Fruit fly (Drosophila melanogaster) whole organism, embryonic: ENCODE data around the gene Hr38.

Experiments used
- Bgb ChIP-seq: fragments of 200-800 bp; sonication (Bioruptor generic); IDR thresholded peaks from 2 replicates; pipeline ENCODE4 v1.3.6; 2022; ENCODE audit warnings: missing biosample characterization, missing genetic modification characterization; ENCODE audit not compliant: partially characterized antibody
- CG10267 ChIP-seq: fragments of 200-800 bp; sonication (Bioruptor generic); optimal IDR thresholded peaks from 2 replicates; lab custom pipeline; 2018; ENCODE audit warnings: missing biosample characterization, mild to moderate bottlenecking, missing genetic modification characterization, moderate library complexity
- CG10321 ChIP-seq: fragments of 200-800 bp; sonication (Bioruptor generic); IDR thresholded peaks from 2 replicates; pipeline ENCODE4 v1.3.6; 2022; ENCODE audit warnings: missing biosample characterization, missing genetic modification characterization
- CG11247 ChIP-seq: fragments of 200-800 bp; sonication (Bioruptor generic); IDR thresholded peaks from 2 replicates; pipeline ENCODE4 v1.3.6; 2022; ENCODE audit warnings: missing biosample characterization, missing genetic modification characterization
- CG13296 ChIP-seq: fragments of 200-800 bp; sonication (Bioruptor generic); optimal IDR thresholded peaks from 3 replicates; lab custom pipeline; 2018; ENCODE audit warnings: missing biosample characterization, mild to moderate bottlenecking, missing genetic modification characterization
- CG15479 ChIP-seq: fragments of 200-800 bp; sonication (Bioruptor generic); optimal IDR thresholded peaks from 3 replicates; lab custom pipeline; 2019; ENCODE audit warnings: missing biosample characterization, mild to moderate bottlenecking, missing genetic modification characterization, moderate library complexity
- CG1603 ChIP-seq: fragments of 200-800 bp; sonication (Bioruptor generic); optimal IDR thresholded peaks from 2 replicates; lab custom pipeline; 2019; ENCODE audit warnings: missing biosample characterization, mild to moderate bottlenecking, missing genetic modification characterization, moderate library complexity
- CG17568 ChIP-seq: fragments of 200-800 bp; sonication (Bioruptor generic); optimal IDR thresholded peaks from 2 replicates; lab custom pipeline; 2018; ENCODE audit warnings: missing biosample characterization, mild to moderate bottlenecking, missing genetic modification characterization, moderate library complexity
- CG17829 ChIP-seq: fragments of 200-800 bp; optimal IDR thresholded peaks from 2 replicates; lab custom pipeline; 2019; ENCODE audit warnings: missing biosample characterization, mild to moderate bottlenecking, missing genetic modification characterization, moderate library complexity
- CG18262 ChIP-seq: fragments of 200-800 bp; optimal IDR thresholded peaks from 3 replicates; lab custom pipeline; 2019; ENCODE audit warnings: missing biosample characterization, mild to moderate bottlenecking, missing genetic modification characterization, moderate library complexity
- CG2120 ChIP-seq: fragments of 200-800 bp; sonication (Bioruptor generic); optimal IDR thresholded peaks from 3 replicates; lab custom pipeline; 2016; ENCODE audit warnings: missing biosample characterization, missing genetic modification characterization
- CG2129 ChIP-seq: fragments of 200-800 bp; sonication (Bioruptor generic); IDR thresholded peaks from 2 replicates; pipeline ENCODE4 v1.3.6; 2022; ENCODE audit warnings: missing biosample characterization, missing genetic modification characterization; ENCODE audit not compliant: partially characterized antibody
- CG2678 ChIP-seq: fragments of 200-800 bp; sonication (Bioruptor generic); optimal IDR thresholded peaks from 3 replicates; lab custom pipeline; 2019; ENCODE audit warnings: missing biosample characterization, mild to moderate bottlenecking, missing genetic modification characterization, moderate library complexity
- CG32532 ChIP-seq: fragments of 200-800 bp; sonication (Bioruptor generic); IDR thresholded peaks from 2 replicates; pipeline ENCODE4 v1.3.6; 2022; ENCODE audit warnings: missing biosample characterization, missing genetic modification characterization
- CG33557 ChIP-seq: fragments of 200-800 bp; sonication (Bioruptor generic); optimal IDR thresholded peaks from 2 replicates; lab custom pipeline; 2019; ENCODE audit warnings: missing biosample characterization, mild to moderate bottlenecking, missing genetic modification characterization, moderate library complexity
- CG34422 ChIP-seq: fragments of 200-800 bp; sonication (Bioruptor generic); IDR thresholded peaks from 3 replicates; pipeline ENCODE4 v1.3.6; 2022; ENCODE audit warnings: missing biosample characterization, missing genetic modification characterization
- CG4282 ChIP-seq: fragments of 200-800 bp; sonication (Bioruptor generic); optimal IDR thresholded peaks from 2 replicates; lab custom pipeline; 2016; ENCODE audit warnings: missing biosample characterization, missing genetic modification characterization
- CG5245 ChIP-seq: fragments of 200-800 bp; sonication (Bioruptor generic); optimal IDR thresholded peaks from 3 replicates; lab custom pipeline; 2016; ENCODE audit warnings: missing biosample characterization, missing genetic modification characterization
- CG7372 ChIP-seq: fragments of 200-800 bp; sonication (Bioruptor generic); IDR thresholded peaks from 2 replicates; pipeline ENCODE4 v1.3.6; 2022; ENCODE audit warnings: missing biosample characterization, missing genetic modification characterization
- CG7745 ChIP-seq: fragments of 200-800 bp; sonication (Bioruptor generic); optimal IDR thresholded peaks from 2 replicates; lab custom pipeline; 2018; ENCODE audit warnings: missing biosample characterization, mild to moderate bottlenecking, missing genetic modification characterization, moderate library complexity
- CG7987 ChIP-seq: fragments of 200-800 bp; sonication (Bioruptor generic); optimal IDR thresholded peaks from 2 replicates; lab custom pipeline; 2018; ENCODE audit warnings: missing biosample characterization, mild to moderate bottlenecking, missing genetic modification characterization, moderate library complexity
- Dip2 ChIP-seq: fragments of 200-800 bp; sonication (Bioruptor generic); IDR thresholded peaks from 2 replicates; pipeline ENCODE4 v1.3.6; 2022; ENCODE audit warnings: missing biosample characterization, missing genetic modification characterization
- Doc3 ChIP-seq: fragments of 200-800 bp; sonication (Bioruptor generic); IDR thresholded peaks from 3 replicates; pipeline ENCODE4 v1.3.6; 2022; ENCODE audit warnings: missing biosample characterization, missing genetic modification characterization; ENCODE audit not compliant: partially characterized antibody
- E2f2 ChIP-seq: fragments of 200-800 bp; sonication (Bioruptor generic); IDR thresholded peaks from 2 replicates; pipeline ENCODE4 v1.3.6; 2022; ENCODE audit warnings: missing biosample characterization, missing genetic modification characterization
- Elba2 ChIP-seq: fragments of 200-800 bp; sonication (Bioruptor generic); optimal IDR thresholded peaks from 3 replicates; lab custom pipeline; 2016; ENCODE audit warnings: missing biosample characterization, missing genetic modification characterization
- H15 ChIP-seq: fragments of 200-800 bp; sonication (Bioruptor generic); IDR thresholded peaks from 3 replicates; pipeline ENCODE4 v1.3.6; 2022; ENCODE audit warnings: missing biosample characterization, missing genetic modification characterization
- Hmx ChIP-seq: fragments of 200-800 bp; sonication (Bioruptor generic); optimal IDR thresholded peaks from 2 replicates; lab custom pipeline; 2016; ENCODE audit warnings: missing biosample characterization, missing genetic modification characterization
- MTF-1 ChIP-seq: fragments of 200-800 bp; sonication (Bioruptor generic); optimal IDR thresholded peaks from 2 replicates; lab custom pipeline; 2018; ENCODE audit warnings: missing biosample characterization, mild to moderate bottlenecking, missing genetic modification characterization, borderline replicate concordance
- NC2α ChIP-seq: fragments of 200-800 bp; sonication (Bioruptor generic); optimal IDR thresholded peaks from 2 replicates; lab custom pipeline; 2016; ENCODE audit warnings: missing biosample characterization, missing genetic modification characterization
- Rx ChIP-seq: fragments of 200-800 bp; sonication (Bioruptor generic); IDR thresholded peaks from 2 replicates; pipeline ENCODE4 v1.3.6; 2022; ENCODE audit warnings: missing biosample characterization, missing genetic modification characterization
- Sox102F ChIP-seq: fragments of 200-800 bp; sonication (Bioruptor generic); optimal IDR thresholded peaks from 2 replicates; lab custom pipeline; 2018; ENCODE audit warnings: missing biosample characterization, mild to moderate bottlenecking, missing genetic modification characterization, moderate library complexity
- Spps ChIP-seq: fragments of 200-800 bp; sonication (Bioruptor generic); optimal IDR thresholded peaks from 2 replicates; lab custom pipeline; 2018; ENCODE audit warnings: missing biosample characterization, mild to moderate bottlenecking, missing genetic modification characterization
- TFAM ChIP-seq: fragments of 200-800 bp; sonication (Bioruptor generic); optimal IDR thresholded peaks from 2 replicates; lab custom pipeline; 2017; ENCODE audit warnings: missing biosample characterization, missing genetic modification characterization, inconsistent platforms
- ab ChIP-seq: fragments of 200-800 bp; sonication (Bioruptor generic); optimal IDR thresholded peaks from 2 replicates; lab custom pipeline; 2016; ENCODE audit warnings: missing biosample characterization, missing genetic modification characterization
- ato ChIP-seq: fragments of 200-800 bp; sonication (Bioruptor generic); IDR thresholded peaks from 2 replicates; pipeline ENCODE4 v1.3.6; 2022; ENCODE audit warnings: missing biosample characterization, missing genetic modification characterization; ENCODE audit not compliant: partially characterized antibody
- bab2 ChIP-seq: fragments of 200-800 bp; sonication (Bioruptor generic); optimal IDR thresholded peaks from 2 replicates; lab custom pipeline; 2016; ENCODE audit warnings: missing biosample characterization, missing genetic modification characterization
- ci ChIP-seq: fragments of 200-800 bp; sonication (Bioruptor generic); IDR thresholded peaks from 3 replicates; pipeline ENCODE4 v1.3.6; 2022; ENCODE audit warnings: missing biosample characterization, missing genetic modification characterization
- danr ChIP-seq: fragments of 200-800 bp; sonication (Bioruptor generic); IDR thresholded peaks from 2 replicates; pipeline ENCODE4 v1.3.6; 2022; ENCODE audit warnings: missing biosample characterization, missing genetic modification characterization
- gcm2 ChIP-seq: fragments of 200-800 bp; sonication (Bioruptor generic); optimal IDR thresholded peaks from 2 replicates; lab custom pipeline; 2016; ENCODE audit warnings: missing biosample characterization, missing genetic modification characterization
- hb ChIP-seq: fragments of 200-800 bp; sonication (Bioruptor generic); IDR thresholded peaks from 3 replicates; pipeline ENCODE4 v1.3.6; 2022; ENCODE audit warnings: missing biosample characterization, missing genetic modification characterization; ENCODE audit not compliant: partially characterized antibody
- kni ChIP-seq: fragments of 200-800 bp; sonication (Bioruptor generic); optimal IDR thresholded peaks from 3 replicates; lab custom pipeline; 2017; ENCODE audit warnings: mild to moderate bottlenecking, missing biosample characterization, missing genetic modification reagents, missing genetic modification characterization
- nom ChIP-seq: fragments of 200-800 bp; sonication (Bioruptor generic); optimal IDR thresholded peaks from 2 replicates; lab custom pipeline; 2017; ENCODE audit warnings: missing biosample characterization, missing genetic modification characterization, mild to moderate bottlenecking, moderate library complexity, missing genetic modification reagents
- pros ChIP-seq: fragments of 200-800 bp; sonication (Bioruptor generic); optimal IDR thresholded peaks from 3 replicates; lab custom pipeline; 2019; ENCODE audit warnings: missing biosample characterization, mild to moderate bottlenecking, missing genetic modification characterization, moderate library complexity
- sens ChIP-seq: fragments of 200-800 bp; sonication (Bioruptor generic); peaks from one replicate; lab custom pipeline; 2016; ENCODE audit warnings: missing biosample characterization, missing genetic modification characterization
- shn ChIP-seq: fragments of 200-800 bp; sonication (Bioruptor generic); optimal IDR thresholded peaks from 3 replicates; lab custom pipeline; 2016; ENCODE audit warnings: missing biosample characterization, missing genetic modification characterization
- sr ChIP-seq: fragments of 200-800 bp; sonication (Bioruptor generic); IDR thresholded peaks from 3 replicates; pipeline ENCODE4 v1.3.6; 2022; ENCODE audit warnings: missing biosample characterization, missing genetic modification characterization
- unc-4 ChIP-seq: fragments of 200-800 bp; sonication (Bioruptor generic); IDR thresholded peaks from 2 replicates; pipeline ENCODE4 v1.3.6; 2022; ENCODE audit warnings: missing biosample characterization, missing genetic modification characterization; ENCODE audit not compliant: partially characterized antibody
- yki ChIP-seq: fragments of >200 bp; optimal IDR thresholded peaks from 3 replicates; lab custom pipeline; 2018
- z ChIP-seq: fragments of 200-800 bp; sonication (Bioruptor generic); IDR thresholded peaks from 3 replicates; pipeline ENCODE4 v1.3.6; 2022; ENCODE audit warnings: missing biosample characterization, missing genetic modification characterization

Hr38 gene

dm6 chr2L:20758847-20759465 lies 44.6 kb upstream of the Hr38 start (continued):
- TF ChIP-seq E2f2 = peak; percentile 54
- peak; percentile 19 for TF ChIP-seq CG7987
- TF ChIP-seq hb (GFP tag; lab: Robert Waterston, UW) = no peak
- TF ChIP-seq Hmx (GFP tag; lab: Kevin White, UChicago) = no peak
- TF ChIP-seq CG4282 (GFP tag; lab: Kevin White, UChicago) = no peak
- peak; percentile 33 for TF ChIP-seq shn
- peak; percentile 33 for TF ChIP-seq CG1603 (tag; lab: Kevin White, UChicago)
- peak; percentile 20 for TF ChIP-seq gcm2 (GFP tag; lab: Kevin White, UChicago)
- TF ChIP-seq CG5245 (GFP tag; lab: Kevin White, UChicago) = no peak
- no peak for TF ChIP-seq ab (GFP tag; lab: Kevin White, UChicago)
- TF ChIP-seq sens (GFP tag; lab: Kevin White, UChicago) = peak; percentile 95
- no peak for TF ChIP-seq Doc3 (GFP tag; lab: Robert Waterston, UW)
- TF ChIP-seq H15 (GFP tag; lab: Robert Waterston, UW) = no peak
- no peak for TF ChIP-seq CG10321 (GFP tag; lab: Robert Waterston, UW)
- peak; percentile 68 for TF ChIP-seq CG18262 (tag; lab: Kevin White, UChicago)
- TF ChIP-seq CG17568 (GFP tag; lab: Kevin White, UChicago) = no peak
- TF ChIP-seq ci (GFP tag; lab: Robert Waterston, UW) = no peak; the same call in 2 of the 3 replicates
- no peak for TF ChIP-seq ato (GFP tag; lab: Robert Waterston, UW)
- TF ChIP-seq z (GFP tag; lab: Robert Waterston, UW) = no peak
- TF ChIP-seq CG2129 (GFP tag; lab: Robert Waterston, UW) = no peak
- TF ChIP-seq nom (GFP tag; lab: Kevin White, UChicago) = peak; percentile 42
- TF ChIP-seq CG2678 (tag; lab: Kevin White, UChicago) = peak; percentile 85
- TF ChIP-seq unc-4 = no peak
- TF ChIP-seq CG2120 (GFP tag; lab: Kevin White, UChicago) = peak; percentile 83
- no peak for TF ChIP-seq MTF-1
- no peak for TF ChIP-seq yki (lab: Kevin White, UChicago)
- TF ChIP-seq CG7372 (GFP tag; lab: Robert Waterston, UW) = peak; percentile 75
- peak; percentile 27 for TF ChIP-seq Spps (tag; lab: Kevin White, UChicago)
- TF ChIP-seq bab2 (GFP tag; lab: Kevin White, UChicago) = peak; percentile 35
- TF ChIP-seq CG7745 (tag; lab: Kevin White, UChicago) = no peak
- TF ChIP-seq Dip2 (GFP tag; lab: Robert Waterston, UW) = no peak
- TF ChIP-seq CG17829 (tag; lab: Kevin White, UChicago) = peak; percentile 72
- TF ChIP-seq CG13296 (GFP tag; lab: Kevin White, UChicago) = peak; percentile 78
- TF ChIP-seq NC2α (GFP tag; lab: Kevin White, UChicago) = peak; percentile 19
- peak; percentile 47; the same call in 1 of the 2 replicates for TF ChIP-seq danr (GFP tag; lab: Robert Waterston, UW)
- peak; percentile 66; the same call in 2 of the 3 replicates for TF ChIP-seq sr
- TF ChIP-seq, all 482 proteins: peak for 294

- TF ChIP-seq CG7372 (GFP tag; lab: Robert Waterston, UW) (no peak), CG11247 (GFP tag; lab: Robert Waterston, UW) (0 out of 2 replicates have a peak, but pooled peaks have one; percentile 23), pros (peak; percentile 50), CG10267 (tag; lab: Kevin White, UChicago) (no peak), TFAM (GFP tag; lab: Kevin White, UChicago) (no peak), Elba2 (GFP tag; lab: Kevin White, UChicago) (no peak), kni (GFP tag; lab: Kevin White, UChicago) (peak; percentile 45), Rx (GFP tag; lab: Robert Waterston, UW) (no peak), Sox102F (GFP tag; lab: Kevin White, UChicago) (no peak), CG34422 (GFP tag; lab: Robert Waterston, UW) (peak; percentile 66; the same call in 1 of the 3 replicates), CG33557 (no peak), CG32532 (peak; percentile 26; the same call in 1 of the 2 replicates), Bgb (GFP tag; lab: Robert Waterston, UW) (peak; percentile 44), CG15479 (GFP tag; lab: Kevin White, UChicago) (peak; percentile 31)
These were observed 43.9 kb upstream of the Hr38 start for dm6 chr2L:20758188-20758846.
